Fruit fly (Drosophila melanogaster) whole organism, embryonic: ENCODE measurements around the gene CG6067.

Experiments used
- Awh ChIP-seq: fragments of 200-800 bp; sonication (Bioruptor generic); IDR thresholded peaks from 2 replicates; pipeline ENCODE4, ENCODE4 v1.3.6; 2022; ENCODE audit warnings: missing biosample characterization, missing genetic modification characterization
- Bdp1 ChIP-seq: fragments of 200-800 bp; sonication (Bioruptor generic); optimal IDR thresholded peaks from 3 replicates; lab custom pipeline; 2016; ENCODE audit warnings: missing biosample characterization, missing genetic modification characterization
- CG10654 ChIP-seq: fragments of 200-800 bp; sonication (Bioruptor generic); optimal IDR thresholded peaks from 2 replicates; lab custom pipeline; 2016; ENCODE audit warnings: missing biosample characterization, missing genetic modification characterization
- CG11695 ChIP-seq: fragments of 200-800 bp; sonication (Bioruptor generic); IDR thresholded peaks from 3 replicates; pipeline ENCODE4 v1.3.6; 2022; ENCODE audit warnings: missing biosample characterization, missing genetic modification characterization
- CG1233 ChIP-seq: fragments of 200-800 bp; sonication (Bioruptor generic); optimal IDR thresholded peaks from 4 replicates; lab custom pipeline; 2018; ENCODE audit warnings: missing biosample characterization, mild to moderate bottlenecking, missing genetic modification characterization
- CG1647 ChIP-seq: fragments of 200-800 bp; sonication (Bioruptor generic); optimal IDR thresholded peaks from 3 replicates; lab custom pipeline; 2016; ENCODE audit warnings: missing biosample characterization, missing genetic modification characterization
- CG17186 ChIP-seq: fragments of 200-800 bp; sonication (Bioruptor generic); optimal IDR thresholded peaks from 3 replicates; lab custom pipeline; 2017; ENCODE audit warnings: missing biosample characterization, missing genetic modification reagents, missing genetic modification characterization
- CG17912 ChIP-seq: fragments of 200-800 bp; sonication (Bioruptor generic); optimal IDR thresholded peaks from 2 replicates; lab custom pipeline; 2018; ENCODE audit warnings: missing biosample characterization, mild to moderate bottlenecking, missing genetic modification characterization
- CG18619 ChIP-seq: fragments of 200-800 bp; sonication (Bioruptor generic); optimal IDR thresholded peaks from 3 replicates; lab custom pipeline; 2017; ENCODE audit warnings: missing biosample characterization, mild to moderate bottlenecking, missing genetic modification characterization
- CG2116 ChIP-seq: fragments of 200-800 bp; sonication (Bioruptor generic); optimal IDR thresholded peaks from 3 replicates; lab custom pipeline; 2018; ENCODE audit warnings: missing biosample characterization, mild to moderate bottlenecking, missing genetic modification characterization
- CG2120 ChIP-seq: fragments of 200-800 bp; sonication (Bioruptor generic); optimal IDR thresholded peaks from 3 replicates; lab custom pipeline; 2016; ENCODE audit warnings: missing biosample characterization, missing genetic modification characterization
- CG2199 ChIP-seq: fragments of 200-800 bp; sonication (Bioruptor generic); IDR thresholded peaks from 3 replicates; pipeline ENCODE4 v1.3.6; 2022; ENCODE audit warnings: missing biosample characterization, missing genetic modification characterization
- CG2889 ChIP-seq: fragments of 200-800 bp; sonication (Bioruptor generic); IDR thresholded peaks from 3 replicates; pipeline ENCODE4 v1.3.6; 2022; ENCODE audit warnings: missing biosample characterization, missing genetic modification characterization
- CG30431 ChIP-seq: fragments of 200-800 bp; sonication (Bioruptor generic); optimal IDR thresholded peaks from 2 replicates; lab custom pipeline; 2017; ENCODE audit warnings: missing biosample characterization, missing genetic modification characterization
- CG6654 ChIP-seq: fragments of 200-800 bp; sonication (Bioruptor generic); optimal IDR thresholded peaks from 2 replicates; lab custom pipeline; 2017; ENCODE audit warnings: missing biosample characterization, mild to moderate bottlenecking, missing genetic modification characterization
- CG6813 ChIP-seq: fragments of 200-800 bp; sonication (Bioruptor generic); optimal IDR thresholded peaks from 2 replicates; lab custom pipeline; 2017; ENCODE audit warnings: missing biosample characterization, missing genetic modification characterization, mild to moderate bottlenecking, moderate library complexity, missing genetic modification reagents
- CG9797 ChIP-seq: fragments of 200-800 bp; sonication (Bioruptor generic); optimal IDR thresholded peaks from 3 replicates; lab custom pipeline; 2018; ENCODE audit warnings: missing biosample characterization, mild to moderate bottlenecking, missing genetic modification characterization
- CTCF ChIP-seq: fragments of 200-800 bp; sonication (Bioruptor generic); optimal IDR thresholded peaks from 2 replicates; lab custom pipeline; 2017; ENCODE audit warnings: missing biosample characterization, mild to moderate bottlenecking, missing genetic modification characterization, moderate library complexity
- D ChIP-seq, 2 experiments: fragments of 200-800 bp in 1 of 2; fragments of >200 bp in 1 of 2; sonication (Bioruptor generic) in 1 of 2; optimal IDR thresholded peaks; 2 replicates in 1 of 2; 3 replicates in 1 of 2; lab custom pipeline; 2017; ENCODE audit warnings: mild to moderate bottlenecking in 1 of 2, missing biosample characterization in 1 of 2, missing genetic modification characterization in 1 of 2, missing genetic modification reagents in 1 of 2
- Dip3 ChIP-seq: fragments of 200-800 bp; sonication (Bioruptor generic); optimal IDR thresholded peaks from 3 replicates; lab custom pipeline; 2016; ENCODE audit warnings: missing biosample characterization, missing genetic modification characterization
- Doc2 ChIP-seq: fragments of 200-800 bp; sonication (Bioruptor generic); IDR thresholded peaks from 2 replicates; pipeline ENCODE4 v1.3.6; 2022; ENCODE audit warnings: missing biosample characterization, missing genetic modification characterization
- E2f1 ChIP-seq: fragments of 200-800 bp; sonication (Bioruptor generic); IDR thresholded peaks from 2 replicates; pipeline ENCODE4 v1.3.6; 2022; ENCODE audit warnings: missing biosample characterization, missing genetic modification characterization
- Hmr ChIP-seq: fragments of 200-800 bp; sonication (Bioruptor generic); optimal IDR thresholded peaks from 3 replicates; lab custom pipeline; 2017; ENCODE audit warnings: mild to moderate bottlenecking, missing biosample characterization, missing genetic modification reagents, missing genetic modification characterization
- Hr39 ChIP-seq: fragments of >200 bp; optimal IDR thresholded peaks from 2 replicates; lab custom pipeline; 2017
- Hr78 ChIP-seq, 2 experiments: fragments of 200-800 bp in 1 of 2; fragments of >200 bp in 1 of 2; sonication (Bioruptor generic) in 1 of 2; optimal IDR thresholded peaks; 2 replicates each; lab custom pipeline; 2017 to 2019; ENCODE audit warnings: missing biosample characterization in 2 of 2, missing genetic modification characterization in 2 of 2, mild to moderate bottlenecking in 1 of 2, moderate library complexity in 1 of 2
- MBD-R2 ChIP-seq: fragments of 200-800 bp; sonication (Bioruptor generic); IDR thresholded peaks from 2 replicates; pipeline ENCODE4 v1.3.6; 2022; ENCODE audit warnings: missing biosample characterization, missing genetic modification characterization
- MESR4 ChIP-seq: fragments of 200-800 bp; sonication (Bioruptor generic); optimal IDR thresholded peaks from 2 replicates; lab custom pipeline; 2018; ENCODE audit warnings: missing biosample characterization, mild to moderate bottlenecking, missing genetic modification characterization, moderate library complexity
- Med ChIP-seq: fragments of 200-800 bp; sonication (Bioruptor generic); peaks from one replicate; lab custom pipeline; 2016; ENCODE audit warnings: missing biosample characterization, missing genetic modification characterization, mild to moderate bottlenecking, inconsistent platforms, moderate library complexity
- Nf-YC ChIP-seq: fragments of 200-800 bp; optimal IDR thresholded peaks from 3 replicates; lab custom pipeline; 2019; ENCODE audit warnings: missing biosample characterization, mild to moderate bottlenecking, missing genetic modification characterization, moderate library complexity
- Xbp1 ChIP-seq: fragments of 200-800 bp; sonication (Bioruptor generic); optimal IDR thresholded peaks from 3 replicates; lab custom pipeline; 2016; ENCODE audit warnings: missing biosample characterization, mild to moderate bottlenecking, missing genetic modification characterization
- bowl ChIP-seq: fragments of 200-800 bp; sonication (Bioruptor generic); IDR thresholded peaks from 2 replicates; pipeline ENCODE4 v1.3.6; 2022; ENCODE audit warnings: missing biosample characterization, missing genetic modification characterization
- cato ChIP-seq: fragments of 200-800 bp; sonication (Bioruptor generic); optimal IDR thresholded peaks from 2 replicates; lab custom pipeline; 2016; ENCODE audit warnings: missing biosample characterization, missing genetic modification characterization, borderline replicate concordance
- cg ChIP-seq: fragments of 200-800 bp; sonication (Bioruptor generic); optimal IDR thresholded peaks from 3 replicates; lab custom pipeline; 2019; ENCODE audit warnings: missing biosample characterization, mild to moderate bottlenecking, missing genetic modification characterization, moderate library complexity
- chn ChIP-seq: fragments of 200-800 bp; sonication (Bioruptor generic); optimal IDR thresholded peaks from 2 replicates; lab custom pipeline; 2016; ENCODE audit warnings: missing biosample characterization, missing genetic modification characterization
- crol ChIP-seq: fragments of 200-800 bp; sonication (Bioruptor generic); IDR thresholded peaks from 2 replicates; pipeline ENCODE4 v1.3.6; 2022; ENCODE audit warnings: missing biosample characterization, missing genetic modification characterization
- exex ChIP-seq: fragments of 200-800 bp; sonication (Bioruptor generic); optimal IDR thresholded peaks from 4 replicates; lab custom pipeline; 2018; ENCODE audit warnings: missing biosample characterization, mild to moderate bottlenecking, missing genetic modification characterization, moderate library complexity
- ftz-f1 ChIP-seq: fragments of 200-800 bp; sonication (Bioruptor generic); optimal IDR thresholded peaks from 2 replicates; lab custom pipeline; 2016; ENCODE audit warnings: missing biosample characterization, missing genetic modification characterization
- h ChIP-seq: fragments of >200 bp; optimal IDR thresholded peaks from 2 replicates; lab custom pipeline; 2017
- hb ChIP-seq: fragments of 200-800 bp; sonication (Bioruptor generic); IDR thresholded peaks from 3 replicates; pipeline ENCODE4 v1.3.6; 2022; ENCODE audit warnings: missing biosample characterization, missing genetic modification characterization; ENCODE audit not compliant: partially characterized antibody
- nau ChIP-seq: fragments of 200-800 bp; sonication (Bioruptor generic); optimal IDR thresholded peaks from 3 replicates; lab custom pipeline; 2017; ENCODE audit warnings: missing biosample characterization, mild to moderate bottlenecking, missing genetic modification characterization, missing genetic modification reagents
- pnt ChIP-seq: fragments of 200-800 bp; sonication (Bioruptor generic); optimal IDR thresholded peaks from 3 replicates; lab custom pipeline; 2016; ENCODE audit warnings: missing biosample characterization, missing genetic modification characterization
- prd ChIP-seq, 3 experiments: fragments of >200 bp in 2 of 3; fragments of 200-800 bp in 1 of 3; sonication (Bioruptor generic) in 1 of 3; optimal IDR thresholded peaks in 2 of 3; IDR thresholded peaks in 1 of 3; 2 replicates in 2 of 3; 3 replicates in 1 of 3; pipeline versions ENCODE4 v1.3.6 to Lab custom; 2017 to 2022; ENCODE audit warnings: missing biosample characterization in 1 of 3, missing genetic modification characterization in 1 of 3
- row ChIP-seq: fragments of 200-800 bp; sonication (Bioruptor generic); IDR thresholded peaks from 3 replicates; pipeline ENCODE4 v1.3.6; 2022; ENCODE audit warnings: missing biosample characterization, missing genetic modification characterization
- run ChIP-seq: fragments of 200-800 bp; sonication (Bioruptor generic); optimal IDR thresholded peaks from 3 replicates; lab custom pipeline; 2018; ENCODE audit warnings: missing biosample characterization, mild to moderate bottlenecking, missing genetic modification characterization
- sc ChIP-seq, 3 experiments: fragments of >200 bp in 2 of 3; fragments of 200-800 bp in 1 of 3; sonication (Bioruptor generic) in 1 of 3; optimal IDR thresholded peaks; 2 replicates in 2 of 3; 3 replicates in 1 of 3; lab custom pipeline; 2017; ENCODE audit warnings: mild to moderate bottlenecking in 1 of 3, missing biosample characterization in 1 of 3, missing genetic modification characterization in 1 of 3, missing genetic modification reagents in 1 of 3
- sim ChIP-seq: fragments of 200-800 bp; sonication (Bioruptor generic); IDR thresholded peaks from 2 replicates; pipeline ENCODE4 v1.3.6; 2022; ENCODE audit warnings: missing biosample characterization, missing genetic modification characterization
- tap ChIP-seq: fragments of 200-800 bp; optimal IDR thresholded peaks from 3 replicates; lab custom pipeline; 2019; ENCODE audit warnings: missing biosample characterization, mild to moderate bottlenecking, missing genetic modification characterization, moderate library complexity
- tio ChIP-seq: fragments of 200-800 bp; sonication (Bioruptor generic); optimal IDR thresholded peaks from 2 replicates; lab custom pipeline; 2017; ENCODE audit warnings: missing biosample characterization, missing genetic modification characterization, inconsistent platforms
- toy ChIP-seq: fragments of 200-800 bp; sonication (Bioruptor generic); IDR thresholded peaks from 2 replicates; pipeline ENCODE4 v1.3.6; 2022; ENCODE audit warnings: missing biosample characterization, missing genetic modification characterization
- twi ChIP-seq: fragments of 200-800 bp; optimal IDR thresholded peaks from 2 replicates; lab custom pipeline; 2019; ENCODE audit warnings: missing biosample characterization, mild to moderate bottlenecking, missing genetic modification characterization, moderate library complexity

Gene CG6067

dm6 chrX:5995951-5996350 lies 40.5 kb downstream of the CG6067 start (continued):
- TF ChIP-seq MBD-R2 (GFP tag; lab: Robert Waterston, UW) (no peak), CG17912 (no peak), pnt (GFP tag; lab: Kevin White, UChicago) (no peak), CG11695 (GFP tag; lab: Robert Waterston, UW) (0 out of 3 replicates have a peak, but pooled peaks have one; percentile 30), sc (optimal IDR thresholded peaks at IDR 0.05; lab: Kevin White, UChicago) (no peak), sc (GFP tag; optimal IDR thresholded peaks at IDR 0.05; lab: Kevin White, UChicago) (no peak), nau (no peak), prd (optimal IDR thresholded peaks at IDR 0.05; lab: Kevin White, UChicago) (no peak), prd (GFP tag; IDR thresholded peaks at IDR 0.05; lab: Robert Waterston, UW) (peak; percentile 73), Bdp1 (GFP tag; lab: Kevin White, UChicago) (no peak), CG1647 (no peak), tio (GFP tag; lab: Kevin White, UChicago) (no peak), CG2889 (no peak), E2f1 (GFP tag; lab: Robert Waterston, UW) (no peak), toy (no peak), Xbp1 (GFP tag; lab: Kevin White, UChicago) (peak; percentile 30), tap (tag; lab: Kevin White, UChicago) (no peak), twi (no peak), CG6813 (GFP tag; lab: Kevin White, UChicago) (no peak), CG1233 (no peak)
- TF ChIP-seq, all 482 proteins: peak for 79

DNA sequence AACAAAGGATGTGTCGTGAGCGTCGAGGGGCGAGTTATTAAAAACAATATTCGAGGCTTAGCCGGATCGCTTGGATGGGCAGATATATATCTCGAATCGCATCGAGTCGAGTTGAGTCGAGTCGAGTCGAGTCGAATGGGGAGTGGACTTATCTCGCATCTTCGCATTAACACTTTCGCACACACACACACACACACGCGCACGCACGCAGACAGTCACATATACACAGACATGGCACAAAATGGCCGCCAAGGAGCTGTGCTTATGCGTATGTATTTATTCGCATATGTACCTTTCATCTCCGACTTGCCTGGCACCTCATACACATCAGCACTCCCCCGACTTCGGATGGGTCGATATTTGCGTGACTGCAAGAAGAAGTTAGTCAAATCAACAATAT lies 42.5 kb downstream of the CG6067 start:
- TF ChIP-seq Awh (GFP tag; lab: Robert Waterston, UW): no peak
- TF ChIP-seq hb: 0 out of 3 replicates have a peak, but pooled peaks have one; percentile 25
- TF ChIP-seq h (lab: Kevin White, UChicago): no peak
- TF ChIP-seq row (GFP tag; lab: Robert Waterston, UW): no peak
- peak; percentile 15 for TF ChIP-seq Med (GFP tag; lab: Kevin White, UChicago)
- no peak for TF ChIP-seq CG2120 (GFP tag; lab: Kevin White, UChicago)
- TF ChIP-seq MESR4: no peak
- no peak for TF ChIP-seq chn
- TF ChIP-seq D (optimal IDR thresholded peaks at IDR 0.05; lab: Kevin White, UChicago): peak; percentile 63
- no peak for TF ChIP-seq D (GFP tag; optimal IDR thresholded peaks at IDR 0.05; lab: Kevin White, UChicago)
- no peak for TF ChIP-seq CTCF (GFP tag; lab: Kevin White, UChicago)
- TF ChIP-seq nau: no peak
- TF ChIP-seq Nf-YC (tag; lab: Kevin White, UChicago): peak; percentile 10
- no peak for TF ChIP-seq CG2116
- TF ChIP-seq ftz-f1: no peak
- peak; percentile 35 for TF ChIP-seq cg (GFP tag; lab: Kevin White, UChicago)
- no peak for TF ChIP-seq bowl
- TF ChIP-seq CG10654: no peak
- peak; percentile 70 for TF ChIP-seq Hr39 (lab: Kevin White, UChicago)
- TF ChIP-seq Doc2 (GFP tag; lab: Robert Waterston, UW): no peak

- peak; percentile 49 for TF ChIP-seq CG30431
- TF ChIP-seq exex (tag; lab: Kevin White, UChicago): peak; percentile 25
- TF ChIP-seq CG2199: peak; percentile 56; the same call in 1 of the 3 replicates
- peak; percentile 65 for TF ChIP-seq run
- TF ChIP-seq Dip3: peak; percentile 41
- peak in 1 of 2 experiments; percentile 65 for TF ChIP-seq Hr78 (GFP tag; optimal IDR thresholded peaks at IDR 0.05; lab: Kevin White, UChicago)
- peak; percentile 65 for TF ChIP-seq sim
- TF ChIP-seq cato: peak; percentile 69
- no peak for TF ChIP-seq crol
- TF ChIP-seq CG17186: peak; percentile 53
- TF ChIP-seq CG9797 (GFP tag; lab: Kevin White, UChicago): no peak
- TF ChIP-seq CG18619 (GFP tag; lab: Kevin White, UChicago): peak; percentile 75
- TF ChIP-seq Hmr (GFP tag; lab: Kevin White, UChicago): peak; percentile 79
- TF ChIP-seq CG6654 (GFP tag; lab: Kevin White, UChicago): peak; percentile 57
These were observed 45.5 kb downstream of the CG6067 start, which contains the start of gene CG4766 for dm6 chrX:6000747-6001426. TSS of gene CG4766 (minus strand) at chrX:6000797.
